Fruit fly (Drosophila melanogaster): ENCODE data around the gene pip.

The pip gene

dm6 chr3L:19292440-19293175, 44.8 kb downstream of the pip start, which contains the start of gene Gbs-76A (continued):
- TF ChIP-seq CG4282 (GFP tag; optimal IDR thresholded peaks at IDR 0.05) (no peak), slp2 (GFP tag; optimal IDR thresholded peaks at IDR 0.05) (no peak), CG6254 (GFP tag; optimal IDR thresholded peaks at IDR 0.05) (peak; percentile 79), Blimp-1 (GFP tag; optimal IDR thresholded peaks at IDR 0.05) (peak; percentile 73), Hr39 (optimal IDR thresholded peaks at IDR 0.05) (no peak), CG1832 (GFP tag; optimal IDR thresholded peaks at IDR 0.05) (no peak), sna (GFP tag; IDR thresholded peaks at IDR 0.05; ENCODE audit: partially characterized antibody) (peak; percentile 65), Nf-YB (GFP tag; optimal IDR thresholded peaks at IDR 0.05) (peak; percentile 75), pan (optimal IDR thresholded peaks at IDR 0.05) (no peak), pan (GFP tag; optimal IDR thresholded peaks at IDR 0.05 in 1 of 2, IDR thresholded peaks at IDR 0.05 in 1 of 2) (peak in 1 of 2 experiments; percentile 78), HmgD (GFP tag; optimal IDR thresholded peaks at IDR 0.05) (no peak), CG14667 (GFP tag; IDR thresholded peaks at IDR 0.05) (peak; percentile 22; the same call in 1 of the 2 replicates), Xbp1 (GFP tag; optimal IDR thresholded peaks at IDR 0.05) (peak; percentile 58), CG6272 (GFP tag; IDR thresholded peaks at IDR 0.05) (peak; percentile 43; the same call in 1 of the 2 replicates), CG11560 (tag; IDR thresholded peaks at IDR 0.05) (no peak), cg (GFP tag; optimal IDR thresholded peaks at IDR 0.05) (no peak), Hsf (GFP tag; optimal IDR thresholded peaks at IDR 0.05) (peak; percentile 21), fu2 (GFP tag; optimal IDR thresholded peaks at IDR 0.05) (no peak), CG10979 (tag; optimal IDR thresholded peaks at IDR 0.05) (peak; percentile 87), Neu2 (GFP tag; optimal IDR thresholded peaks at IDR 0.05; ENCODE audit: borderline replicate concordance) (no peak), Hr78 (GFP tag; optimal IDR thresholded peaks at IDR 0.05) (peak in 1 of 2 experiments; percentile 64), bowl (GFP tag; IDR thresholded peaks at IDR 0.05) (no peak), CG1603 (tag; optimal IDR thresholded peaks at IDR 0.05) (peak; percentile 30), CG1602 (GFP tag; optimal IDR thresholded peaks at IDR 0.05) (peak; percentile 60), CG17568 (GFP tag; optimal IDR thresholded peaks at IDR 0.05) (peak; percentile 52), CG4820 (GFP tag; optimal IDR thresholded peaks at IDR 0.05) (peak; percentile 36), CG7839 (tag; optimal IDR thresholded peaks at IDR 0.05) (peak; percentile 91), CG1647 (GFP tag; optimal IDR thresholded peaks at IDR 0.05) (no peak), HmgZ (tag; optimal IDR thresholded peaks at IDR 0.05) (peak; percentile 47), CG9817 (tag; optimal IDR thresholded peaks at IDR 0.05) (peak; percentile 74), Dad (GFP tag; optimal IDR thresholded peaks at IDR 0.05) (no peak), bcd (GFP tag; optimal IDR thresholded peaks at IDR 0.05) (peak; percentile 68), sug (tag; optimal IDR thresholded peaks at IDR 0.05) (peak; percentile 88), Lhr (GFP tag; optimal IDR thresholded peaks at IDR 0.05) (peak; percentile 28), Max (GFP tag; optimal IDR thresholded peaks at IDR 0.05) (peak; percentile 38), CG2678 (tag; optimal IDR thresholded peaks at IDR 0.05) (peak; percentile 96), GATAe (GFP tag; conservative IDR thresholded peaks at IDR 0.05) (peak; percentile 67), wek (GFP tag; optimal IDR thresholded peaks at IDR 0.05) (no peak), CG8478 (optimal IDR thresholded peaks at IDR 0.05) (no peak), B-H1 (GFP tag; IDR thresholded peaks at IDR 0.05) (peak; percentile 71), crol (GFP tag; IDR thresholded peaks at IDR 0.05) (peak; percentile 43), ab (GFP tag; optimal IDR thresholded peaks at IDR 0.05) (no peak), CG3065 (GFP tag; optimal IDR thresholded peaks at IDR 0.05) (no peak), CG15073 (GFP tag; optimal IDR thresholded peaks at IDR 0.05) (no peak), Spps (tag; optimal IDR thresholded peaks at IDR 0.05) (no peak), CG6791 (GFP tag; IDR thresholded peaks at IDR 0.05; ENCODE audit: partially characterized antibody) (no peak), bsh (GFP tag; optimal IDR thresholded peaks at IDR 0.05) (peak; percentile 58 to 89), CG11504 (tag; optimal IDR thresholded peaks at IDR 0.05) (peak; percentile 88), Tbp (GFP tag; optimal IDR thresholded peaks at IDR 0.05) (no peak), Adf1 (GFP tag; IDR thresholded peaks at IDR 0.05) (peak; percentile 27; the same call in 1 of the 2 replicates)
